Worm (Caenorhabditis elegans): Measurements from ENCODE around the gene nhr-199.

- TF ChIP-seq ztf-7 (tag; optimal IDR thresholded peaks at IDR 0.05) = no peak
- TF ChIP-seq lin-13 (GFP tag; optimal IDR thresholded peaks at IDR 0.05) = no peak
- TF ChIP-seq mdl-1 (tag; optimal IDR thresholded peaks at IDR 0.05) = no peak
- no peak for TF ChIP-seq ctbp-1 (GFP tag; IDR thresholded peaks at IDR 0.05)
- TF ChIP-seq aha-1 (tag) = no peak
- TF ChIP-seq ceh-82 (tag; optimal IDR thresholded peaks at IDR 0.05) = no peak
- no peak for TF ChIP-seq nhr-25 (tag; optimal IDR thresholded peaks at IDR 0.05; ENCODE audit: borderline replicate concordance, insufficient read depth)
- no peak for TF ChIP-seq zfp-2 (tag; optimal IDR thresholded peaks at IDR 0.05)
- TF ChIP-seq nhr-237 (tag; optimal IDR thresholded peaks at IDR 0.05) = no peak
- no peak for TF ChIP-seq Y75B8A.6 (GFP tag; IDR thresholded peaks at IDR 0.05)
- no peak for TF ChIP-seq nhr-11 (tag; optimal IDR thresholded peaks at IDR 0.05)
Observed at ce11 chrV:15712385-15712784, 12.7 kb upstream of the nhr-199 start.
